Worm (Caenorhabditis elegans): ENCODE data around the gene col-121.

ce11 chrIV:9397278-9397677 lies 1.3 kb upstream of the col-121 start, which contains the start of gene F56D5.3:
- TF ChIP-seq dao-5 (tag; optimal IDR thresholded peaks at IDR 0.05): no peak
- TF ChIP-seq him-1 (tag; optimal IDR thresholded peaks at IDR 0.05): no peak
- no peak for TF ChIP-seq W03F9.2 (tag; optimal IDR thresholded peaks at IDR 0.05)
